Fruit fly (Drosophila melanogaster): ENCODE results near the gene Rpt2.
A peak's percentile ranks its signal among the peaks of the same experiment; 100 is the strongest.

Gene Rpt2

dm6 chr3R:23962781-23963222 is 31.4 kb upstream of the Rpt2 start, which contains the start of gene CG31140 (continued):
- TF ChIP-seq ss (GFP tag; optimal IDR thresholded peaks at IDR 0.05): peak; percentile 25 to 65
- TF ChIP-seq CG6276 (GFP tag; optimal IDR thresholded peaks at IDR 0.05): peak; percentile 27

dm6 chr3R:23960865-23961264 is 29.5 kb upstream of the Rpt2 start:
- TF ChIP-seq CG6792 (GFP tag; optimal IDR thresholded peaks at IDR 0.05) (no peak), CG8119 (GFP tag; IDR thresholded peaks at IDR 0.05) (no peak), OdsH (GFP tag; optimal IDR thresholded peaks at IDR 0.05) (no peak), ss (GFP tag; optimal IDR thresholded peaks at IDR 0.05) (no peak), CG32006 (GFP tag; optimal IDR thresholded peaks at IDR 0.05) (no peak), net (GFP tag; optimal IDR thresholded peaks at IDR 0.05) (no peak), CG10631 (GFP tag; optimal IDR thresholded peaks at IDR 0.05) (no peak), Ets96B (tag; optimal IDR thresholded peaks at IDR 0.05) (no peak), Hr4 (GFP tag; optimal IDR thresholded peaks at IDR 0.05) (no peak), CG3919 (GFP tag; optimal IDR thresholded peaks at IDR 0.05) (no peak), lz (GFP tag; optimal IDR thresholded peaks at IDR 0.05) (no peak), CG8319 (GFP tag; optimal IDR thresholded peaks at IDR 0.05) (no peak), spab (GFP tag; optimal IDR thresholded peaks at IDR 0.05) (no peak), CG11762 (GFP tag; optimal IDR thresholded peaks at IDR 0.05; ENCODE audit: insufficient read depth) (no peak), Sox15 (GFP tag; optimal IDR thresholded peaks at IDR 0.05) (no peak), Smox (GFP tag; optimal IDR thresholded peaks at IDR 0.05) (no peak)

dm6 chr3R:23958091-23958838 is 26.9 kb upstream of the Rpt2 start, which contains the start of the genes GluProRS and AP-1sigma:
GluProRS (minus strand) TSS chr3R:23958391.
AP-1sigma (plus strand) TSS chr3R:23958651.
- peak; percentile 89 for TF ChIP-seq CG11902 (GFP tag; optimal IDR thresholded peaks at IDR 0.05)
- TF ChIP-seq CG6854 (GFP tag; optimal IDR thresholded peaks at IDR 0.05): no peak
- peak; percentile 86 for TF ChIP-seq CG3032 (tag; optimal IDR thresholded peaks at IDR 0.05)
- peak; percentile 50 for TF ChIP-seq fd85E (GFP tag; optimal IDR thresholded peaks at IDR 0.05)
- TF ChIP-seq fd59A (GFP tag; optimal IDR thresholded peaks at IDR 0.05): peak; percentile 59
- peak; percentile 82 for TF ChIP-seq net (GFP tag; optimal IDR thresholded peaks at IDR 0.05)
- TF ChIP-seq pdm3 (GFP tag; optimal IDR thresholded peaks at IDR 0.05): peak; percentile 90
- TF ChIP-seq fkh (GFP tag; optimal IDR thresholded peaks at IDR 0.05): peak; percentile 80
- TF ChIP-seq Gug (GFP tag; IDR thresholded peaks at IDR 0.05): peak; percentile 90
- TF ChIP-seq OdsH (GFP tag; optimal IDR thresholded peaks at IDR 0.05): peak; percentile 92
- no peak for TF ChIP-seq CG9139 (GFP tag; optimal IDR thresholded peaks at IDR 0.05)
- TF ChIP-seq esn (GFP tag; optimal IDR thresholded peaks at IDR 0.05): peak; percentile 93
- peak; percentile 67 for TF ChIP-seq CG6808 (GFP tag; optimal IDR thresholded peaks at IDR 0.05)
- TF ChIP-seq Eip93F (GFP tag; optimal IDR thresholded peaks at IDR 0.05): peak; percentile 57
- peak; percentile 83 for TF ChIP-seq CG6792 (GFP tag; optimal IDR thresholded peaks at IDR 0.05)
- TF ChIP-seq Lpt (GFP tag; optimal IDR thresholded peaks at IDR 0.05): peak; percentile 62
- TF ChIP-seq eg (GFP tag; IDR thresholded peaks at IDR 0.05): peak; percentile 97
- TF ChIP-seq CG1621 (tag; optimal IDR thresholded peaks at IDR 0.05): peak; percentile 66
- TF ChIP-seq CG7368 (GFP tag; optimal IDR thresholded peaks at IDR 0.05): peak; percentile 76
- no peak for TF ChIP-seq CG16779 (tag; optimal IDR thresholded peaks at IDR 0.05)
- TF ChIP-seq dac (GFP tag; optimal IDR thresholded peaks at IDR 0.05): peak; percentile 57
- TF ChIP-seq Hr39 (GFP tag; optimal IDR thresholded peaks at IDR 0.05): peak; percentile 89
- peak; percentile 82 for TF ChIP-seq Ets96B (tag; optimal IDR thresholded peaks at IDR 0.05)
- TF ChIP-seq ss (GFP tag; optimal IDR thresholded peaks at IDR 0.05): peak; percentile 20 to 65
- TF ChIP-seq svp (GFP tag): peak; percentile 93
- peak in 1 of 2 experiments; percentile 76 for TF ChIP-seq salr (GFP tag; optimal IDR thresholded peaks at IDR 0.05)
- peak; percentile 82 for TF ChIP-seq Sox102F (GFP tag; optimal IDR thresholded peaks at IDR 0.05)
- TF ChIP-seq CG32006 (GFP tag; optimal IDR thresholded peaks at IDR 0.05): peak; percentile 85
- peak; percentile 65 for TF ChIP-seq CG34406 (GFP tag; optimal IDR thresholded peaks at IDR 0.05)
- peak; percentile 89 for TF ChIP-seq cyc (GFP tag; optimal IDR thresholded peaks at IDR 0.05)
- TF ChIP-seq Met (GFP tag; optimal IDR thresholded peaks at IDR 0.05): no peak
- peak; percentile 87 for TF ChIP-seq Eip75B (GFP tag; optimal IDR thresholded peaks at IDR 0.05)
- TF ChIP-seq CG8319 (GFP tag; optimal IDR thresholded peaks at IDR 0.05): peak; percentile 79
- TF ChIP-seq Smox (GFP tag; optimal IDR thresholded peaks at IDR 0.05): peak; percentile 88
- TF ChIP-seq Hr38 (GFP tag; optimal IDR thresholded peaks at IDR 0.05): no peak
- TF ChIP-seq CG8632 (GFP tag; optimal IDR thresholded peaks at IDR 0.05): peak; percentile 63
- TF ChIP-seq CG6163 (GFP tag; IDR thresholded peaks at IDR 0.05): peak; percentile 94
- TF ChIP-seq CG8119 (GFP tag; IDR thresholded peaks at IDR 0.05): peak; percentile 90
